Fruit fly (Drosophila melanogaster): Measurements from ENCODE around the gene bbg.
A peak's percentile ranks its signal among the peaks of the same experiment; 100 is the strongest.

The bbg gene

dm6 chr3L:14397020-14397602 is 139.0 kb downstream of the bbg start (continued):
- TF ChIP-seq esn (GFP tag; optimal IDR thresholded peaks at IDR 0.05) (no peak), CG6808 (GFP tag; optimal IDR thresholded peaks at IDR 0.05) (no peak), fd85E (GFP tag; optimal IDR thresholded peaks at IDR 0.05) (no peak), CG3032 (tag; optimal IDR thresholded peaks at IDR 0.05) (peak; percentile 14), achi (GFP tag; optimal IDR thresholded peaks at IDR 0.05) (peak; percentile 9), dac (GFP tag; optimal IDR thresholded peaks at IDR 0.05) (no peak), Blimp-1 (GFP tag; optimal IDR thresholded peaks at IDR 0.05) (no peak), CG11294 (GFP tag; IDR thresholded peaks at IDR 0.05) (no peak), Sox15 (GFP tag; optimal IDR thresholded peaks at IDR 0.05) (no peak), ss (GFP tag; optimal IDR thresholded peaks at IDR 0.05) (peak in 1 of 2 experiments; percentile 43), Sox14 (GFP tag; optimal IDR thresholded peaks at IDR 0.05) (no peak), dsx (GFP tag; optimal IDR thresholded peaks at IDR 0.05; ENCODE audit: poor library complexity, severe bottlenecking) (peak; percentile 16), Eip78C (GFP tag) (peak; percentile 69), fd59A (GFP tag; optimal IDR thresholded peaks at IDR 0.05) (no peak), CG11762 (GFP tag; optimal IDR thresholded peaks at IDR 0.05; ENCODE audit: insufficient read depth) (no peak), Lpt (GFP tag; optimal IDR thresholded peaks at IDR 0.05) (peak; percentile 10), Eip93F (GFP tag; optimal IDR thresholded peaks at IDR 0.05) (no peak), Hr4 (GFP tag; optimal IDR thresholded peaks at IDR 0.05) (no peak), Ets96B (tag; optimal IDR thresholded peaks at IDR 0.05) (peak; percentile 12), Smox (GFP tag; optimal IDR thresholded peaks at IDR 0.05) (no peak), CG15336 (GFP tag; IDR thresholded peaks at IDR 0.05) (0 out of 2 replicates have a peak, but pooled peaks have one; percentile 32), CG32006 (GFP tag; optimal IDR thresholded peaks at IDR 0.05) (peak; percentile 50), CG4318 (GFP tag; optimal IDR thresholded peaks at IDR 0.05) (no peak), fkh (GFP tag; optimal IDR thresholded peaks at IDR 0.05) (no peak), net (GFP tag; optimal IDR thresholded peaks at IDR 0.05) (no peak)

DNA sequence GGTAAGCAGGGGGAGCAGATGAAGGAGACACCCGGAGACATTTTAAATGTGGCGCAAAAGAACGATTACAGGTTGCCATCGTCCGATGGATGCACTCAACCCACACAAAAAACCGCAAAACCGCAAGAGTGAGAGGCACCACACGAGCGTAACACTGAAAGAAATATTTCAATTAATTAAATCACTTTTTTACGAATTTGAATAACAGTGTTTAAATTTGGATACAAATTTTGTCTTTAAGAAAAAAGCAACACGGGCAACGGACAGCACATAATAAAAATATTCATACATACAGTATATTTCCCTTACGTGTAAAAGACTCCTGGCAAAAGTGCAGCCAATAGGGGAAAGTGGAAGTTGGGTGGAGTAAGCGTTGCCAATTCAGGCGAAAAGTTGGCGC is 146.8 kb downstream of the bbg start:
- TF ChIP-seq Hr39 (GFP tag; optimal IDR thresholded peaks at IDR 0.05) (no peak), OdsH (GFP tag; optimal IDR thresholded peaks at IDR 0.05) (peak; percentile 7), eg (GFP tag; IDR thresholded peaks at IDR 0.05) (no peak), CG9139 (GFP tag; optimal IDR thresholded peaks at IDR 0.05) (no peak), CG6276 (GFP tag; optimal IDR thresholded peaks at IDR 0.05) (no peak), Eip78C (GFP tag) (peak; percentile 73), Eip75B (GFP tag; optimal IDR thresholded peaks at IDR 0.05) (peak; percentile 1), CG34406 (GFP tag; optimal IDR thresholded peaks at IDR 0.05) (no peak), CG15336 (GFP tag; IDR thresholded peaks at IDR 0.05) (peak; percentile 43; the same call in 1 of the 2 replicates), svp (GFP tag) (no peak), ss (GFP tag; optimal IDR thresholded peaks at IDR 0.05) (no peak), CG6854 (GFP tag; optimal IDR thresholded peaks at IDR 0.05) (no peak), CG8119 (GFP tag; IDR thresholded peaks at IDR 0.05) (0 out of 3 replicates have a peak, but pooled peaks have one; percentile 25), Hr4 (GFP tag; optimal IDR thresholded peaks at IDR 0.05) (peak; percentile 44), cyc (GFP tag; optimal IDR thresholded peaks at IDR 0.05) (no peak), pdm3 (GFP tag; optimal IDR thresholded peaks at IDR 0.05) (peak; percentile 13), CG32006 (GFP tag; optimal IDR thresholded peaks at IDR 0.05) (peak; percentile 44), CG31627 (GFP tag; optimal IDR thresholded peaks at IDR 0.05) (no peak), CG11294 (GFP tag; IDR thresholded peaks at IDR 0.05) (no peak), CG4318 (GFP tag; optimal IDR thresholded peaks at IDR 0.05) (no peak), CG6808 (GFP tag; optimal IDR thresholded peaks at IDR 0.05) (no peak), CG7368 (GFP tag; optimal IDR thresholded peaks at IDR 0.05) (no peak), Blimp-1 (GFP tag; optimal IDR thresholded peaks at IDR 0.05) (no peak), achi (GFP tag; optimal IDR thresholded peaks at IDR 0.05) (peak; percentile 18)

Measured in whole organism, prepupa.